Worm (Caenorhabditis elegans) whole organism, L2 larva: Measurements from ENCODE around the gene str-114.

Experiments used
- C34F6.9 ChIP-seq: fragments of 150-350 bp; optimal IDR thresholded peaks from 2 replicates; lab custom pipeline; 2014; ENCODE audit warnings: missing biosample characterization, missing genetic modification characterization
- alr-1 ChIP-seq: fragments of 150-350 bp; optimal IDR thresholded peaks from 2 replicates; lab custom pipeline; 2014; ENCODE audit warnings: missing biosample characterization, missing genetic modification characterization
- gmeb-1 ChIP-seq: fragments of 150-350 bp; optimal IDR thresholded peaks from 2 replicates; lab custom pipeline; 2014; ENCODE audit warnings: missing biosample characterization, missing genetic modification characterization
- lin-39 ChIP-seq: fragments of 150-350 bp; optimal IDR thresholded peaks from 2 replicates; lab custom pipeline; 2014; ENCODE audit warnings: missing biosample characterization, missing genetic modification reagents, missing genetic modification characterization
- nhr-11 ChIP-seq: fragments of 150-350 bp; optimal IDR thresholded peaks from 2 replicates; lab custom pipeline; 2014; ENCODE audit warnings: missing biosample characterization, missing genetic modification characterization
- nhr-237 ChIP-seq: fragments of 150-350 bp; optimal IDR thresholded peaks from 2 replicates; lab custom pipeline; 2014; ENCODE audit warnings: missing biosample characterization, missing genetic modification characterization
- snpc-4 ChIP-seq: fragments of 150-350 bp; optimal IDR thresholded peaks from 2 replicates; lab custom pipeline; 2014; ENCODE audit warnings: missing biosample characterization, missing genetic modification characterization
- ztf-1 ChIP-seq: fragments of 200-800 bp; sonication (Bioruptor generic); conservative IDR thresholded peaks from 2 replicates; pipeline ENCODE4 v1.3.6; 2022; ENCODE audit warnings: missing genetic modification characterization, missing compliant biosample characterization

ce11 chrV:3692613-3693012, 43.0 kb downstream of the str-114 start:
- TF ChIP-seq nhr-237 (tag; lab: Kevin White, UChicago) = no peak
- no peak for TF ChIP-seq alr-1 (tag; lab: Kevin White, UChicago)
- no peak for TF ChIP-seq nhr-11 (tag; lab: Kevin White, UChicago)
- no peak for TF ChIP-seq lin-39 (tag; lab: Kevin White, UChicago)
- no peak for TF ChIP-seq snpc-4 (tag; lab: Kevin White, UChicago)
- TF ChIP-seq ztf-1 (GFP tag; lab: Robert Waterston, UW) = no peak
- no peak for TF ChIP-seq C34F6.9 (tag; lab: Kevin White, UChicago)
- no peak for TF ChIP-seq gmeb-1
